Fruit fly (Drosophila melanogaster) whole organism, adult: Measurements from ENCODE around the gene CG31407.

Experiments
- CG11617 ChIP-seq: fragments of 200-800 bp; sonication (Bioruptor generic); optimal IDR thresholded peaks from 2 replicates; lab custom pipeline; 2017; ENCODE audit warnings: mild to moderate bottlenecking, missing biosample characterization, missing genetic modification reagents, missing genetic modification characterization
- CG12768 ChIP-seq: fragments of 200-800 bp; sonication (Bioruptor generic); optimal IDR thresholded peaks from 2 replicates; lab custom pipeline; 2017; ENCODE audit warnings: missing biosample characterization, missing genetic modification characterization, mild to moderate bottlenecking, moderate library complexity, missing genetic modification reagents
- CG14711 ChIP-seq: fragments of 200-800 bp; sonication (Bioruptor generic); optimal IDR thresholded peaks from 2 replicates; lab custom pipeline; 2018; ENCODE audit warnings: missing biosample characterization, mild to moderate bottlenecking, missing genetic modification characterization, moderate library complexity
- CG1620 ChIP-seq: fragments of 200-800 bp; sonication (Bioruptor generic); optimal IDR thresholded peaks from 2 replicates; lab custom pipeline; 2016; ENCODE audit warnings: missing biosample characterization, missing genetic modification characterization
- CG33017 ChIP-seq: fragments of 200-800 bp; sonication (Bioruptor generic); optimal IDR thresholded peaks from 2 replicates; lab custom pipeline; 2018; ENCODE audit warnings: missing biosample characterization, mild to moderate bottlenecking, missing genetic modification characterization, moderate library complexity
- CG5204 ChIP-seq: fragments of 200-800 bp; sonication (Bioruptor generic); optimal IDR thresholded peaks from 2 replicates; lab custom pipeline; 2016; ENCODE audit warnings: missing biosample characterization, missing genetic modification characterization
- CG7045 ChIP-seq: fragments of 200-800 bp; sonication (Bioruptor generic); optimal IDR thresholded peaks from 2 replicates; lab custom pipeline; 2017; ENCODE audit warnings: missing biosample characterization, mild to moderate bottlenecking, missing genetic modification characterization
- CG7101 ChIP-seq: fragments of 200-800 bp; sonication (Bioruptor generic); optimal IDR thresholded peaks from 2 replicates; lab custom pipeline; 2018; ENCODE audit warnings: missing biosample characterization, mild to moderate bottlenecking, missing genetic modification characterization, moderate library complexity
- Clk ChIP-seq: fragments of 200-800 bp; sonication (Bioruptor generic); optimal IDR thresholded peaks from 2 replicates; lab custom pipeline; 2017; ENCODE audit warnings: missing biosample characterization, missing genetic modification characterization
- Crg-1 ChIP-seq: fragments of 200-800 bp; sonication (Bioruptor generic); optimal IDR thresholded peaks from 2 replicates; lab custom pipeline; 2016; ENCODE audit warnings: missing biosample characterization, missing genetic modification characterization
- Hr96 ChIP-seq: fragments of 200-800 bp; sonication (Bioruptor generic); optimal IDR thresholded peaks from 2 replicates; lab custom pipeline; 2016; ENCODE audit warnings: missing biosample characterization, missing genetic modification characterization
- Mnt ChIP-seq: fragments of 200-800 bp; sonication (Bioruptor generic); optimal IDR thresholded peaks from 2 replicates; lab custom pipeline; 2016; ENCODE audit warnings: missing biosample characterization, mild to moderate bottlenecking, missing genetic modification characterization
- bab1 ChIP-seq: fragments of 200-800 bp; sonication (Bioruptor generic); optimal IDR thresholded peaks from 3 replicates; lab custom pipeline; 2019; ENCODE audit warnings: missing biosample characterization, mild to moderate bottlenecking, missing genetic modification characterization, moderate library complexity
- cic ChIP-seq: fragments of 200-800 bp; sonication (Bioruptor generic); optimal IDR thresholded peaks from 2 replicates; lab custom pipeline; 2017; ENCODE audit warnings: missing biosample characterization, mild to moderate bottlenecking, missing genetic modification characterization, moderate library complexity
- cnc ChIP-seq, 2 experiments: fragments of >200 bp; optimal IDR thresholded peaks; 2 replicates each; lab custom pipeline; 2017
- kay ChIP-seq: fragments of 200-800 bp; sonication (Bioruptor generic); peaks from one replicate; lab custom pipeline; 2016; ENCODE audit warnings: missing biosample characterization, missing genetic modification characterization, borderline replicate concordance
- ovo ChIP-seq: fragments of 200-800 bp; sonication (Bioruptor generic); optimal IDR thresholded peaks from 2 replicates; lab custom pipeline; 2016; ENCODE audit warnings: missing biosample characterization, missing genetic modification characterization
- pad ChIP-seq: fragments of 200-800 bp; sonication (Bioruptor generic); optimal IDR thresholded peaks from 3 replicates; lab custom pipeline; 2017; ENCODE audit warnings: missing biosample characterization, missing genetic modification characterization, mild to moderate bottlenecking, moderate library complexity, missing genetic modification reagents
- tj ChIP-seq: fragments of 200-800 bp; sonication (Bioruptor generic); optimal IDR thresholded peaks from 3 replicates; lab custom pipeline; 2017; ENCODE audit warnings: missing biosample characterization, mild to moderate bottlenecking, missing genetic modification characterization, moderate library complexity
- toe ChIP-seq: fragments of 200-800 bp; sonication (Bioruptor generic); optimal IDR thresholded peaks from 2 replicates; lab custom pipeline; 2016; ENCODE audit warnings: missing biosample characterization, missing genetic modification characterization

Gene CG31407

DNA sequence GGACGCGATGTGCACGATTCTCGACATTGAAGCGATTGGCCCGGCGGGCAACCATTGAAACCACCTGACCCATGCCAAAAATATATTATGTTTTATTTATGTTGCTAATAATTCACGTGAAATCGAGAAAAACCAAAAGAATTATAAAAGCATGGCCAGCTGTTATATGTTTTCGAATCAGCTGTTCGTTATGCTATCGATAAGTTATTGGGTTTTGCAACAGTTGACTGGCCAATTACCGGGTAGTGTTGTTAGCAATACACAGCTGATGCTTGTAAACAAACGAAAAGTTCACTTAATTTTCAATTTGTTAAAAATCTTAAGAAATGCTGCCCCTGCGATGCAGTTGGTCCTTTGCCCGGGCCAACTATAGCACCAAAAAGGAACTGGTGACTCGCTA lies 20.4 kb upstream of the CG31407 start, which contains the start of the genes CG11722 and mtTFB2:
CG11722 (minus strand) TSS at position 200 of the 400 bp plus-strand sequence.
mtTFB2 (plus strand) TSS at position 232 of the 400 bp plus-strand sequence.
- TF ChIP-seq ovo (GFP tag; lab: Kevin White, UChicago) (no peak), CG1620 (no peak), CG11617 (GFP tag; lab: Kevin White, UChicago) (peak; percentile 36), CG7101 (peak; percentile 29), CG12768 (GFP tag; lab: Kevin White, UChicago) (peak; percentile 39), tj (GFP tag; lab: Kevin White, UChicago) (no peak), pad (GFP tag; lab: Kevin White, UChicago) (peak; percentile 21), CG14711 (peak; percentile 9), bab1 (GFP tag; lab: Kevin White, UChicago) (peak; percentile 68), CG5204 (GFP tag; lab: Kevin White, UChicago) (no peak), Crg-1 (no peak), toe (GFP tag; lab: Kevin White, UChicago) (no peak), CG7045 (GFP tag; lab: Kevin White, UChicago) (no peak), CG33017 (tag; lab: Kevin White, UChicago) (peak; percentile 34), cic (GFP tag; lab: Kevin White, UChicago) (peak; percentile 9), Hr96 (GFP tag; lab: Kevin White, UChicago) (no peak), cnc (optimal IDR thresholded peaks at IDR 0.05; lab: Kevin White, UChicago) (no peak), kay (GFP tag; lab: Kevin White, UChicago) (no peak), Clk (GFP tag; lab: Kevin White, UChicago) (no peak), Mnt (GFP tag; lab: Kevin White, UChicago) (peak; percentile 2)

DNA sequence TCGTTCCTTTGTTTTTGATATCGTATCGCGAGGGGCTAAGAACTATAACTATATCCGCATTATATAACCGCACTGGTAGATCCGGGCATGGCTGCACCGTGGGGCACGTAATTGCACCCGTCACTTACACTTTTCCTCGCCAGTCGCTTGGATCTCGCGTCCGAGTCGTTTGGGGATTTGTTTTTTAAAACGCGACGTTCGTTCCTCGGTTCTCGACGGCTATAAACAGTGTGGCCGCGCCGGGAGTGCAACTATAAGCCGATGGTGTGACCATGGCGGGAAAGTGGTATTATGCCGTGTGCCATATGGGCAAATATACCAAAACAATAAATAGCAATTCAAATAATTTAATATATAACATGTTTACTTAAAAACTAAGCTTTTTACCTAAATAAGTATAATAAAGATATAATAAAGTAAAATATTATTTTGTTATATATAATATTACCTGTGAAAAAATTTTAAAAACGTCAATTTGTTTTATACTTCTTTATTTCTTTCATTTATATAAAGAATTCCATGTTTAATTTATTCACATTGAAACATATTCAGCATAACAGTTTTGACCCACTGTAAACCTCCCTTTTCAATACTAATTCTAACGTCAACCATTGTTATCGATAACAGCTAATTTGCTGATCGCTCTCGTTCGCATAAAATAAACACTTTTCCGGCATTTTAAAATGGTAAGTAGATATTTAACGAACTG lies 17.9 kb upstream of the CG31407 start, which contains the start of the genes Mical and CG3909:
Mical (minus strand) TSS at position 232 of the 709 bp plus-strand sequence.
CG3909 (plus strand) TSS at position 607 of the 709 bp plus-strand sequence.
- peak; percentile 87 for TF ChIP-seq CG7045 (GFP tag; lab: Kevin White, UChicago)
- peak; percentile 94 for TF ChIP-seq CG33017 (tag; lab: Kevin White, UChicago)
- TF ChIP-seq Mnt (GFP tag; lab: Kevin White, UChicago) = peak; percentile 36
- no peak for TF ChIP-seq kay (GFP tag; lab: Kevin White, UChicago)
- peak; percentile 52 for TF ChIP-seq Clk (GFP tag; lab: Kevin White, UChicago)
- peak; percentile 75 for TF ChIP-seq Crg-1
- TF ChIP-seq cic (GFP tag; lab: Kevin White, UChicago) = peak; percentile 19
- peak; percentile 91 for TF ChIP-seq CG14711
- TF ChIP-seq tj (GFP tag; lab: Kevin White, UChicago) = peak; percentile 53
- peak; percentile 76 for TF ChIP-seq bab1 (GFP tag; lab: Kevin White, UChicago)
- peak; percentile 75 for TF ChIP-seq CG12768 (GFP tag; lab: Kevin White, UChicago)
- TF ChIP-seq pad (GFP tag; lab: Kevin White, UChicago) = peak; percentile 67
- TF ChIP-seq CG5204 (GFP tag; lab: Kevin White, UChicago) = no peak
- TF ChIP-seq Hr96 (GFP tag; lab: Kevin White, UChicago) = no peak
- TF ChIP-seq CG1620 = peak; percentile 48
- peak; percentile 42 for TF ChIP-seq ovo (GFP tag; lab: Kevin White, UChicago)
- no peak for TF ChIP-seq cnc (optimal IDR thresholded peaks at IDR 0.05; lab: Kevin White, UChicago)
- TF ChIP-seq toe (GFP tag; lab: Kevin White, UChicago) = no peak
- TF ChIP-seq CG11617 (GFP tag; lab: Kevin White, UChicago) = peak; percentile 84
- peak; percentile 95 for TF ChIP-seq CG7101

DNA sequence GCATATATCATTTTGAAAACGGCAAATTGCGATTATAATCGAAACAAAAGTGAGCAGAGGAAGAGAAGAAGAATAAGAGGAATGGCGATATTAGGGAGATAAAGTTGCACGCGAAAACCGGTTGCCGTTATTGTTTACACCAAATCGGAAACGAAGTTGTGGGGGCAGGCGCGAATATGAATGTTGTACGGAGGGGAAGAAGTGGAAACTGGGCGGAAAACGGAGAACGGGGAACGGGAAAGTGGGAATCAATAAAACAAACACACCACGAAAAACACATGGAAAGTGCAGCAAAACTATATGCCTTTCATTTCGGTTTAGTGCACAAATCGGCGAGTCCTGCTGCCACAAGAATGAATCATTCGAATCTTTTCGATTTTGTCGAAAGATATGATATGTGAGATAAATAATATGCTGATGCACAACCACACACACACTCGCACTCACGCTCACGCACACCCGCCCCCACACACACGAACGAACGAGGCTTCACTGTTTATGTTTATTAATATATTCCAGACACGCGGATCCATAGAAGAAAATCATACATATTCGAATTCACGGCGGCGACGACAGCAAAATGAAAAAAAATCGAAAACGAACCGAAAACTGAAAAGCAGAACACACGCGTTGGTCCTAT lies 17.2 kb upstream of the CG31407 start:
- TF ChIP-seq toe (GFP tag; lab: Kevin White, UChicago) = no peak
- TF ChIP-seq CG12768 (GFP tag; lab: Kevin White, UChicago) = no peak
- TF ChIP-seq Clk (GFP tag; lab: Kevin White, UChicago) = no peak
- TF ChIP-seq CG5204 (GFP tag; lab: Kevin White, UChicago) = no peak
- TF ChIP-seq Crg-1 = no peak
- no peak for TF ChIP-seq Mnt (GFP tag; lab: Kevin White, UChicago)
- no peak for TF ChIP-seq pad (GFP tag; lab: Kevin White, UChicago)
- no peak for TF ChIP-seq CG33017 (tag; lab: Kevin White, UChicago)
- TF ChIP-seq cic (GFP tag; lab: Kevin White, UChicago) = no peak
- TF ChIP-seq Hr96 (GFP tag; lab: Kevin White, UChicago) = no peak
- TF ChIP-seq ovo (GFP tag; lab: Kevin White, UChicago) = no peak
- no peak for TF ChIP-seq kay (GFP tag; lab: Kevin White, UChicago)

DNA sequence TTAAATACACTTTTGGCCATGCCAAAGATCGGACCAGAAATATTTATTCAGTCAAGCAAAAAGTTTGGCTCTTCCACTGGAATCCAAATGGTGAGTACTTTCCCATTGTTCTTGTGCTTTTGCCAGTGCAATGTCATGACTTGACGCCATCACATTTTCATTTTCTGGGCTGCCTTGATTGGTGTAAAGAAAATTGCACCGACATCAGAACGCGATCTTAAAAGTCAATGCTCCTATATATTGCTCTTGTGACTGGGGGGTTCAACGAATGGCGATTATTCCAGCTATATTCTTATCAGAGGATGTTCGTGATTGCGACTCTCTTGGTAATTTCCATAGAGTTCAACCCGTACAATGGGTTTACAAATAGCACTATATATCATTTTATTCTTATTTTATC lies 15.6 kb upstream of the CG31407 start:
- TF ChIP-seq CG1620 (no peak), tj (GFP tag; lab: Kevin White, UChicago) (peak; percentile 32)

DNA sequence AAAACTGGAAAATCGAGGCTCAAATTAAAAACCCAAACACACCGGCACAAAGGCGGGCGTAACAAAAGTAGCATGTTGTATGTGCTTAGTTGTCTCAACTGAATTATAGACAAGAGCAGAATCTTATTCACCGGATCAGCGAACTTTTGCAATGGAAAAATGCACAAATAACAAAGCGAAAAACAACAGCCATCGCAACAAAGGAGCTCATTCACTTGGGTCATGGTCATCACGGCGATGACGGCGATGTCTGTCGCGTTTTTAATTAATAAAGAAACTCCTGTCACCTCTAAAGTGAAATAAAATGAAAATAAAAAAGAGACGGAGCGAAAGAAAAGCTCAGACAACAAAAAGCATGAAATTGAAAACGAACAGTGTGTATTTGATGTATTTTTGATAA lies 14.2 kb upstream of the CG31407 start:
- no peak for TF ChIP-seq tj (GFP tag; lab: Kevin White, UChicago)
- no peak for TF ChIP-seq CG12768 (GFP tag; lab: Kevin White, UChicago)
- no peak for TF ChIP-seq Clk (GFP tag; lab: Kevin White, UChicago)
- TF ChIP-seq Mnt (GFP tag; lab: Kevin White, UChicago) = no peak
- TF ChIP-seq bab1 (GFP tag; lab: Kevin White, UChicago) = no peak
- TF ChIP-seq Hr96 (GFP tag; lab: Kevin White, UChicago) = no peak
- TF ChIP-seq CG11617 (GFP tag; lab: Kevin White, UChicago) = no peak
- TF ChIP-seq CG7101 = no peak
- TF ChIP-seq ovo (GFP tag; lab: Kevin White, UChicago) = no peak
- no peak for TF ChIP-seq CG14711
- no peak for TF ChIP-seq cnc (optimal IDR thresholded peaks at IDR 0.05; lab: Kevin White, UChicago)
- no peak for TF ChIP-seq cic (GFP tag; lab: Kevin White, UChicago)
- TF ChIP-seq pad (GFP tag; lab: Kevin White, UChicago) = no peak
- TF ChIP-seq CG1620 = no peak
- TF ChIP-seq toe (GFP tag; lab: Kevin White, UChicago) = no peak
- TF ChIP-seq Crg-1 = no peak
